Worm (Caenorhabditis elegans) whole organism, L2 larva: Measurements from ENCODE around the gene ptp-3.

Source experiments
- C34F6.9 ChIP-seq: fragments of 150-350 bp; optimal IDR thresholded peaks from 2 replicates; lab custom pipeline; 2014; ENCODE audit warnings: missing biosample characterization, missing genetic modification characterization
- R02D3.7 ChIP-seq: fragments of 150-350 bp; optimal IDR thresholded peaks from 2 replicates; lab custom pipeline; 2014; ENCODE audit warnings: missing biosample characterization, missing genetic modification characterization
- Y55F3AM.14 ChIP-seq: fragments of 200-800 bp; sonication (Bioruptor generic); optimal IDR thresholded peaks from 2 replicates; lab custom pipeline; 2018; ENCODE audit warnings: mild to moderate bottlenecking, missing genetic modification characterization, missing compliant biosample characterization
- ZK546.5 ChIP-seq: sonication (generic microtip); optimal IDR thresholded peaks from 2 replicates; lab custom pipeline; 2017; ENCODE audit warnings: missing biosample characterization, missing genetic modification characterization
- alr-1 ChIP-seq: fragments of 150-350 bp; optimal IDR thresholded peaks from 2 replicates; lab custom pipeline; 2014; ENCODE audit warnings: missing biosample characterization, missing genetic modification characterization
- aly-2 ChIP-seq: fragments of 150-350 bp; optimal IDR thresholded peaks from 2 replicates; lab custom pipeline; 2014; ENCODE audit warnings: missing biosample characterization, missing genetic modification characterization
- ama-1 ChIP-seq: fragments of 150-350 bp; optimal IDR thresholded peaks from 2 replicates; lab custom pipeline; 2018; ENCODE audit warnings: inconsistent platforms
- blmp-1 ChIP-seq: sonication (generic microtip); optimal IDR thresholded peaks from 2 replicates; lab custom pipeline; 2017; ENCODE audit warnings: missing genetic modification characterization, mild to moderate bottlenecking, missing compliant biosample characterization, antibody characterized with exemption, moderate library complexity; ENCODE audit not compliant: insufficient read depth
- ceh-16 ChIP-seq: fragments of 150-350 bp; optimal IDR thresholded peaks from 2 replicates; lab custom pipeline; 2014; ENCODE audit warnings: missing biosample characterization, missing genetic modification characterization
- ceh-82 ChIP-seq: fragments of 150-350 bp; optimal IDR thresholded peaks from 2 replicates; lab custom pipeline; 2014; ENCODE audit warnings: missing biosample characterization, missing genetic modification characterization
- crh-2 ChIP-seq: sonication (generic microtip); optimal IDR thresholded peaks from 2 replicates; lab custom pipeline; 2017; ENCODE audit warnings: missing biosample characterization, missing genetic modification characterization
- dmd-4 ChIP-seq: sonication (generic microtip); optimal IDR thresholded peaks from 2 replicates; lab custom pipeline; 2017; ENCODE audit warnings: missing biosample characterization, missing genetic modification characterization
- elt-1 ChIP-seq: fragments of 150-350 bp; optimal IDR thresholded peaks from 2 replicates; lab custom pipeline; 2014; ENCODE audit warnings: missing biosample characterization, missing genetic modification characterization
- elt-3 ChIP-seq: sonication (generic microtip); optimal IDR thresholded peaks from 2 replicates; lab custom pipeline; 2017; ENCODE audit warnings: missing biosample characterization, missing genetic modification characterization
- fos-1 ChIP-seq: fragments of 150-350 bp; optimal IDR thresholded peaks from 2 replicates; lab custom pipeline; 2014; ENCODE audit warnings: missing biosample characterization, missing genetic modification characterization
- gmeb-1 ChIP-seq: fragments of 150-350 bp; optimal IDR thresholded peaks from 2 replicates; lab custom pipeline; 2014; ENCODE audit warnings: missing biosample characterization, missing genetic modification characterization
- lin-39 ChIP-seq: fragments of 150-350 bp; optimal IDR thresholded peaks from 2 replicates; lab custom pipeline; 2014; ENCODE audit warnings: missing biosample characterization, missing genetic modification reagents, missing genetic modification characterization
- mab-5 ChIP-seq: fragments of 150-350 bp; optimal IDR thresholded peaks from 2 replicates; lab custom pipeline; 2014; ENCODE audit warnings: missing biosample characterization, missing genetic modification characterization
- mbf-1 ChIP-seq: sonication (generic microtip); optimal IDR thresholded peaks from 2 replicates; lab custom pipeline; 2017; ENCODE audit warnings: missing biosample characterization, missing genetic modification characterization
- mdl-1 ChIP-seq, 2 experiments: fragments of 150-350 bp in 1 of 2; sonication (generic microtip) in 1 of 2; optimal IDR thresholded peaks; 2 replicates each; lab custom pipeline; 2017; ENCODE audit warnings: missing biosample characterization in 2 of 2, missing genetic modification characterization in 2 of 2
- nhr-10 ChIP-seq: sonication (generic microtip); optimal IDR thresholded peaks from 2 replicates; lab custom pipeline; 2017; ENCODE audit warnings: missing biosample characterization, missing genetic modification characterization
- nhr-11 ChIP-seq: fragments of 150-350 bp; optimal IDR thresholded peaks from 2 replicates; lab custom pipeline; 2014; ENCODE audit warnings: missing biosample characterization, missing genetic modification characterization
- nhr-12 ChIP-seq: fragments of 150-350 bp; optimal IDR thresholded peaks from 2 replicates; lab custom pipeline; 2014; ENCODE audit warnings: missing biosample characterization, missing genetic modification characterization
- nhr-23 ChIP-seq: fragments of 150-350 bp; optimal IDR thresholded peaks from 2 replicates; lab custom pipeline; 2014; ENCODE audit warnings: missing biosample characterization, missing genetic modification reagents, missing genetic modification characterization
- nhr-237 ChIP-seq: fragments of 150-350 bp; optimal IDR thresholded peaks from 2 replicates; lab custom pipeline; 2014; ENCODE audit warnings: missing biosample characterization, missing genetic modification characterization
- nhr-25 ChIP-seq: fragments of 150-350 bp; sonication (generic microtip); optimal IDR thresholded peaks from 3 replicates; lab custom pipeline; 2014; ENCODE audit warnings: missing biosample characterization, missing genetic modification characterization
- nhr-6 ChIP-seq: fragments of 150-350 bp; optimal IDR thresholded peaks from 2 replicates; lab custom pipeline; 2014; ENCODE audit warnings: missing biosample characterization, missing genetic modification characterization
- nhr-77 ChIP-seq: fragments of 150-350 bp; optimal IDR thresholded peaks from 2 replicates; lab custom pipeline; 2014; ENCODE audit warnings: missing biosample characterization, missing genetic modification characterization
- peb-1 ChIP-seq: fragments of 150-350 bp; optimal IDR thresholded peaks from 2 replicates; lab custom pipeline; 2014; ENCODE audit warnings: missing biosample characterization, missing genetic modification characterization
- sem-4 ChIP-seq: fragments of 150-350 bp; optimal IDR thresholded peaks from 2 replicates; lab custom pipeline; 2014; ENCODE audit warnings: missing biosample characterization, missing genetic modification reagents, missing genetic modification characterization
- skn-1 ChIP-seq: sonication (generic microtip); optimal IDR thresholded peaks from 2 replicates; lab custom pipeline; 2017; ENCODE audit warnings: missing biosample characterization, missing genetic modification characterization
- sma-3 ChIP-seq: sonication (generic microtip); optimal IDR thresholded peaks from 2 replicates; lab custom pipeline; 2016; ENCODE audit warnings: missing genetic modification reagents, missing genetic modification characterization, missing compliant biosample characterization
- sma-9 ChIP-seq, 2 experiments: fragments of 150-350 bp in 1 of 2; sonication (generic microtip) in 1 of 2; optimal IDR thresholded peaks; 2 replicates each; lab custom pipeline; 2014 to 2016; ENCODE audit warnings: missing genetic modification characterization in 2 of 2, mild to moderate bottlenecking in 1 of 2, missing biosample characterization in 1 of 2, missing compliant biosample characterization in 1 of 2, missing genetic modification reagents in 1 of 2, moderate library complexity in 1 of 2
- snpc-4 ChIP-seq: fragments of 150-350 bp; optimal IDR thresholded peaks from 2 replicates; lab custom pipeline; 2014; ENCODE audit warnings: missing biosample characterization, missing genetic modification characterization
- unc-39 ChIP-seq: fragments of 150-350 bp; optimal IDR thresholded peaks from 2 replicates; lab custom pipeline; 2014; ENCODE audit warnings: missing biosample characterization, missing genetic modification characterization
- zag-1 ChIP-seq: fragments of 150-350 bp; optimal IDR thresholded peaks from 2 replicates; lab custom pipeline; 2014; ENCODE audit warnings: missing biosample characterization, missing genetic modification characterization
- ztf-1 ChIP-seq: fragments of 200-800 bp; sonication (Bioruptor generic); conservative IDR thresholded peaks from 2 replicates; pipeline ENCODE4 v1.3.6; 2022; ENCODE audit warnings: missing genetic modification characterization, missing compliant biosample characterization
- ztf-11 ChIP-seq: sonication (generic microtip); optimal IDR thresholded peaks from 2 replicates; lab custom pipeline; 2017; ENCODE audit warnings: missing biosample characterization, missing genetic modification characterization

The ptp-3 gene

ce11 chrII:10932305-10932704, 43.0 kb upstream of the ptp-3 start:
- TF ChIP-seq nhr-6 (tag; lab: Kevin White, UChicago) (no peak), sma-9 (GFP tag; optimal IDR thresholded peaks at IDR 0.05; lab: Kevin White, UChicago) (no peak), sma-9 (tag; optimal IDR thresholded peaks at IDR 0.05; lab: Kevin White, UChicago) (no peak), peb-1 (tag; lab: Kevin White, UChicago) (no peak), ceh-16 (tag; lab: Kevin White, UChicago) (no peak), zag-1 (no peak), unc-39 (tag; lab: Kevin White, UChicago) (no peak), blmp-1 (no peak), elt-3 (no peak), nhr-237 (no peak), elt-1 (tag; lab: Kevin White, UChicago) (no peak), mab-5 (tag; lab: Kevin White, UChicago) (no peak), ztf-11 (tag; lab: Kevin White, UChicago) (no peak), ama-1 (lab: Kevin White, UChicago) (no peak), nhr-23 (tag; lab: Kevin White, UChicago) (no peak), lin-39 (tag; lab: Kevin White, UChicago) (no peak), mbf-1 (tag; lab: Kevin White, UChicago) (no peak), gmeb-1 (tag; lab: Kevin White, UChicago) (no peak), sem-4 (tag; lab: Kevin White, UChicago) (no peak), ztf-1 (GFP tag; lab: Robert Waterston, UW) (no peak)

ce11 chrII:10933948-10934722, 41.2 kb upstream of the ptp-3 start:
- no peak for TF ChIP-seq aly-2 (tag; lab: Kevin White, UChicago)
- no peak for TF ChIP-seq sem-4 (tag; lab: Kevin White, UChicago)
- TF ChIP-seq ZK546.5 (tag; lab: Kevin White, UChicago) = no peak
- TF ChIP-seq nhr-237 = no peak
- no peak for TF ChIP-seq ceh-16 (tag; lab: Kevin White, UChicago)
- TF ChIP-seq sma-3 = no peak
- TF ChIP-seq fos-1 (tag; lab: Kevin White, UChicago) = no peak
- TF ChIP-seq nhr-11 = no peak
- no peak for TF ChIP-seq crh-2 (tag; lab: Kevin White, UChicago)
- TF ChIP-seq Y55F3AM.14 = no peak
- TF ChIP-seq mdl-1 (tag; optimal IDR thresholded peaks at IDR 0.05; lab: Kevin White, UChicago) = no peak
- no peak for TF ChIP-seq nhr-10 (tag; lab: Kevin White, UChicago)
- no peak for TF ChIP-seq nhr-12 (tag; lab: Kevin White, UChicago)
- no peak for TF ChIP-seq sma-9 (GFP tag; optimal IDR thresholded peaks at IDR 0.05; lab: Kevin White, UChicago)
- no peak for TF ChIP-seq sma-9 (tag; optimal IDR thresholded peaks at IDR 0.05; lab: Kevin White, UChicago)
- TF ChIP-seq nhr-25 (tag; lab: Kevin White, UChicago) = no peak
- no peak for TF ChIP-seq peb-1 (tag; lab: Kevin White, UChicago)
- TF ChIP-seq lin-39 (tag; lab: Kevin White, UChicago) = no peak

ce11 chrII:10934786-10935185, 40.6 kb upstream of the ptp-3 start, which contains the start of gene R03D7.2:
TSS of gene R03D7.2 (minus strand) at chrII:10935184.
- no peak for TF ChIP-seq ZK546.5 (tag; lab: Kevin White, UChicago)
- TF ChIP-seq dmd-4 (tag; lab: Kevin White, UChicago) = no peak
- no peak for TF ChIP-seq nhr-6 (tag; lab: Kevin White, UChicago)
- no peak for TF ChIP-seq snpc-4 (tag; lab: Kevin White, UChicago)
- no peak for TF ChIP-seq C34F6.9
- no peak for TF ChIP-seq ceh-82 (tag; lab: Kevin White, UChicago)
- no peak for TF ChIP-seq blmp-1
- TF ChIP-seq sma-3 = no peak
- TF ChIP-seq sma-9 (GFP tag; optimal IDR thresholded peaks at IDR 0.05; lab: Kevin White, UChicago) = no peak
- TF ChIP-seq sma-9 (tag; optimal IDR thresholded peaks at IDR 0.05; lab: Kevin White, UChicago) = no peak
- no peak for TF ChIP-seq alr-1 (tag; lab: Kevin White, UChicago)

- TF ChIP-seq skn-1 (tag; lab: Kevin White, UChicago) = no peak
- TF ChIP-seq sma-9 (GFP tag; optimal IDR thresholded peaks at IDR 0.05; lab: Kevin White, UChicago) = no peak
- no peak for TF ChIP-seq sma-9 (tag; optimal IDR thresholded peaks at IDR 0.05; lab: Kevin White, UChicago)
- TF ChIP-seq ztf-1 (GFP tag; lab: Robert Waterston, UW) = no peak
- no peak for TF ChIP-seq R02D3.7
- no peak for TF ChIP-seq nhr-77 (tag; lab: Kevin White, UChicago)
- TF ChIP-seq nhr-12 (tag; lab: Kevin White, UChicago) = no peak
- no peak for TF ChIP-seq ceh-82 (tag; lab: Kevin White, UChicago)
- no peak for TF ChIP-seq elt-1 (tag; lab: Kevin White, UChicago)
- no peak for TF ChIP-seq dmd-4 (tag; lab: Kevin White, UChicago)
- TF ChIP-seq nhr-6 (tag; lab: Kevin White, UChicago) = no peak
These were observed 40.0 kb upstream of the ptp-3 start for ce11 chrII:10935336-10935735.
